Worm (Caenorhabditis elegans): ENCODE data around the gene sams-3.

ce11 chrIV:5869354-5869753, 20.9 kb downstream of the sams-3 start:
- TF ChIP-seq snpc-4 (tag; optimal IDR thresholded peaks at IDR 0.05) (no peak), unc-55 (GFP tag; optimal IDR thresholded peaks at IDR 0.05) (no peak)
